Worm (Caenorhabditis elegans): Measurements from ENCODE around the gene F37C12.21.

Gene F37C12.21

DNA sequence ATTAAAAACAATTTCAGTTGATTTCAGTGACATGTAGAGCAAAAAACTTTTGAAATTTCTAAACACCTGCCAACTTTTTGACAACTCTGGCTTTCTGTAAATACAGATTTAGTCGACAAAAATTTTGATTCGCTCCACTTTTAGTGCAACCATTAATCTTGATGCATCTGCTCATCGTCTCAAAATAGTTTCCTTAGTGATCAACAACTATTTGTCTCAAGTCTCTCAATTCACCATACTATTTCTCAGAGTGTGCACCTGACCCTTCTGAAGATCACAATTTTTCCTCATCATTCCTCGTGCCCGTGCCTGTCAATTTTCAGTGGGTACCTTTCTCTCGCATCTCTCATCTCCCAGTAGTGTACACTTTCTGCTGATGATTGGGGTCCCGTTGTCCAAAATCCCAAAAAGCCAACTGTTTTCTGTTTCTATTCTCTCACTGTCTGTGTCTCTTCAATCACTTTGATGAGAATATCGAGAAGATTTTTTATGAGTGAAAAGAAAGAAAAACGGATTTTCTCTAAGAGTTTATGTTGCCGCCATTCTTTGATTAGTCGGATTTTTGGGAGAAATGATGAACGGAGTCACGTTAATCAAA lies 28.9 kb downstream of the F37C12.21 start:
- TF ChIP-seq ceh-91 (GFP tag; IDR thresholded peaks at IDR 0.05): no peak
- TF ChIP-seq hmg-1.2 (GFP tag; IDR thresholded peaks at IDR 0.05): peak; percentile 24; the same call in 1 of the 2 replicates
- no peak for TF ChIP-seq F22D6.2 (tag; optimal IDR thresholded peaks at IDR 0.05)
- no peak for TF ChIP-seq F39B2.1 (GFP tag; IDR thresholded peaks at IDR 0.05)
- no peak for TF ChIP-seq attf-6 (GFP tag; IDR thresholded peaks at IDR 0.05)
- no peak for TF ChIP-seq snpc-4 (GFP tag; optimal IDR thresholded peaks at IDR 0.05)
- TF ChIP-seq snpc-4 (tag; optimal IDR thresholded peaks at IDR 0.05): no peak
- no peak for TF ChIP-seq ZK185.1 (tag; optimal IDR thresholded peaks at IDR 0.05; ENCODE audit: poor library complexity, severe bottlenecking)
- no peak for TF ChIP-seq F10E7.11 (tag; optimal IDR thresholded peaks at IDR 0.05)
- TF ChIP-seq K12H6.12 (tag; optimal IDR thresholded peaks at IDR 0.05): peak; percentile 5
- TF ChIP-seq B0035.1 (tag; optimal IDR thresholded peaks at IDR 0.05): no peak
- TF ChIP-seq ztf-25 (GFP tag; IDR thresholded peaks at IDR 0.05): no peak

DNA sequence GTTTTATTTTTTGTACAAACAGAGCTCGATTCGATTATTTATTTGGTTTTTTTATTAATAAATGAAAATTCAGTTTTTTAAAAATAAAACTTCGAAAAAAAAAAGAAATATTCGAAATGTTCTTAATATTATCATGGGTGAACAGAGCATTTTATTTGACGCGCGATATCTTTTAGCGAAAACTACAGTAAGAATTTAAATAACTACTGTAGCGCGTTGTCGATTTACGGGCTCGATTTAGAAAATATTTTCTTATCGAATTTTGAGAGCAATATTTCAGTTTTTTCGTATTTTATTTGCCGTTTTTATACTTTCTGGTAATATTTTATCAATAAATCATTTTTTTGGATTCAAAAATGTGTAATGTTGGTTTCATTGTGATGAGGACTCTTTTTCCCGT lies 32.9 kb downstream of the F37C12.21 start:
- no peak for TF ChIP-seq gei-17 (GFP tag; optimal IDR thresholded peaks at IDR 0.05)
- TF ChIP-seq lsl-1 (GFP tag; optimal IDR thresholded peaks at IDR 0.05): peak; percentile 90
- TF ChIP-seq nfya-1 (tag; optimal IDR thresholded peaks at IDR 0.05; ENCODE audit: borderline replicate concordance, insufficient read depth): no peak
- no peak for TF ChIP-seq tbp1 (GFP tag; optimal IDR thresholded peaks at IDR 0.05)
- TF ChIP-seq B0035.1 (tag; optimal IDR thresholded peaks at IDR 0.05): no peak
- TF ChIP-seq xnd-1 (tag; optimal IDR thresholded peaks at IDR 0.05): peak; percentile 35
- TF ChIP-seq F33H1.4 (GFP tag; IDR thresholded peaks at IDR 0.05): peak; percentile 64; the same call in 1 of the 2 replicates
- TF ChIP-seq F10E7.11 (tag; optimal IDR thresholded peaks at IDR 0.05): no peak
- TF ChIP-seq sea-2 (GFP tag; IDR thresholded peaks at IDR 0.05): no peak
- TF ChIP-seq akir-1 (GFP tag; optimal IDR thresholded peaks at IDR 0.05): no peak
- no peak for TF ChIP-seq madf-3 (GFP tag; IDR thresholded peaks at IDR 0.05)
- TF ChIP-seq attf-6 (GFP tag; IDR thresholded peaks at IDR 0.05): no peak
- no peak for TF ChIP-seq cebp-2 (GFP tag; IDR thresholded peaks at IDR 0.05)
- no peak for TF ChIP-seq mcd-1 (GFP tag; IDR thresholded peaks at IDR 0.05)
- TF ChIP-seq madf-6 (GFP tag; IDR thresholded peaks at IDR 0.05): peak; percentile 55
- no peak for TF ChIP-seq F22D6.2 (tag; optimal IDR thresholded peaks at IDR 0.05)
- no peak for TF ChIP-seq aptf-3 (GFP tag; IDR thresholded peaks at IDR 0.05)
- TF ChIP-seq ccch-3 (GFP tag; optimal IDR thresholded peaks at IDR 0.05): no peak
- peak; percentile 53; the same call in 1 of the 2 replicates for TF ChIP-seq ceh-91 (GFP tag; IDR thresholded peaks at IDR 0.05)
- TF ChIP-seq F39B2.1 (GFP tag; IDR thresholded peaks at IDR 0.05): no peak
- TF ChIP-seq mxl-1 (tag; optimal IDR thresholded peaks at IDR 0.05): no peak
- no peak for TF ChIP-seq nhr-27 (tag; optimal IDR thresholded peaks at IDR 0.05)
- TF ChIP-seq F23B12.7 (tag; optimal IDR thresholded peaks at IDR 0.05; ENCODE audit: insufficient read depth): no peak
- no peak for TF ChIP-seq F52B5.7 (tag; optimal IDR thresholded peaks at IDR 0.05)
- TF ChIP-seq nhr-179 (tag; optimal IDR thresholded peaks at IDR 0.05): no peak
- no peak for TF ChIP-seq hmg-1.2 (GFP tag; IDR thresholded peaks at IDR 0.05)
- no peak for TF ChIP-seq bed-1 (GFP tag; IDR thresholded peaks at IDR 0.05)
- TF ChIP-seq him-1 (tag; optimal IDR thresholded peaks at IDR 0.05): peak; percentile 77
- no peak for TF ChIP-seq bed-2 (GFP tag; IDR thresholded peaks at IDR 0.05)
- 0 out of 2 replicates have a peak, but pooled peaks have one; percentile 37 for TF ChIP-seq Y56A3A.18 (GFP tag; IDR thresholded peaks at IDR 0.05)
- no peak for TF ChIP-seq hmg-20 (GFP tag; IDR thresholded peaks at IDR 0.05)
- no peak for TF ChIP-seq lin-40 (tag; optimal IDR thresholded peaks at IDR 0.05)
- peak; percentile 22 for TF ChIP-seq snpc-3.4 (tag; optimal IDR thresholded peaks at IDR 0.05)
- no peak for TF ChIP-seq ztf-28 (GFP tag; IDR thresholded peaks at IDR 0.05)
- peak; percentile 28 for TF ChIP-seq madf-8 (GFP tag; conservative IDR thresholded peaks at IDR 0.05)
- TF ChIP-seq ceh-27 (GFP tag; optimal IDR thresholded peaks at IDR 0.05): no peak
- TF ChIP-seq B0336.3 (GFP tag; IDR thresholded peaks at IDR 0.05): no peak

All from whole organism, young adult.